Worm (Caenorhabditis elegans) whole organism, early embryonic: ENCODE results near the gene C45G9.11.

Experiments
- B0310.2 ChIP-seq: sonication (generic microtip); optimal IDR thresholded peaks from 2 replicates; lab custom pipeline; 2016; ENCODE audit warnings: mild to moderate bottlenecking, missing genetic modification characterization, missing compliant biosample characterization
- F13C5.2 ChIP-seq: sonication (generic microtip); optimal IDR thresholded peaks from 2 replicates; lab custom pipeline; 2017; ENCODE audit warnings: mild to moderate bottlenecking, missing genetic modification characterization, inconsistent platforms, missing compliant biosample characterization
- aly-1 ChIP-seq: sonication (generic microtip); optimal IDR thresholded peaks from 2 replicates; lab custom pipeline; 2016; ENCODE audit warnings: missing genetic modification characterization, missing compliant biosample characterization
- ama-1 ChIP-seq: fragments of 150-350 bp; optimal IDR thresholded peaks from 2 replicates; lab custom pipeline; 2014
- ceh-13 ChIP-seq: fragments of 200-800 bp; sonication (Bioruptor generic); optimal IDR thresholded peaks from 2 replicates; lab custom pipeline; 2018; ENCODE audit warnings: mild to moderate bottlenecking, missing genetic modification characterization, missing compliant biosample characterization
- ceh-36 ChIP-seq: sonication (generic microtip); optimal IDR thresholded peaks from 2 replicates; lab custom pipeline; 2016; ENCODE audit warnings: missing genetic modification characterization, inconsistent platforms, missing compliant biosample characterization
- ets-7 ChIP-seq: sonication (generic microtip); optimal IDR thresholded peaks from 2 replicates; lab custom pipeline; 2016; ENCODE audit warnings: missing genotype, missing genetic modification characterization, missing compliant biosample characterization
- flt-1 ChIP-seq: fragments of 200-800 bp; sonication (Bioruptor generic); IDR thresholded peaks from 2 replicates; pipeline ENCODE4 v1.3.6; 2022; ENCODE audit warnings: missing genetic modification characterization, missing compliant biosample characterization
- hmbx-1 ChIP-seq: sonication (generic microtip); optimal IDR thresholded peaks from 2 replicates; lab custom pipeline; 2016; ENCODE audit warnings: mild to moderate bottlenecking, missing genetic modification characterization, missing compliant biosample characterization
- hmg-4 ChIP-seq: fragments of 200-800 bp; sonication (Bioruptor generic); optimal IDR thresholded peaks from 2 replicates; lab custom pipeline; 2018; ENCODE audit warnings: mild to moderate bottlenecking, missing genetic modification characterization, missing compliant biosample characterization
- hnd-1 ChIP-seq: sonication (generic microtip); optimal IDR thresholded peaks from 2 replicates; lab custom pipeline; 2016; ENCODE audit warnings: missing genetic modification characterization, missing compliant biosample characterization
- pes-1 ChIP-seq: fragments of 200-800 bp; sonication (Bioruptor generic); IDR thresholded peaks from 2 replicates; pipeline ENCODE4 v1.3.6; 2022; ENCODE audit warnings: missing genetic modification reagents, missing genetic modification characterization, missing compliant biosample characterization
- scrt-1 ChIP-seq: fragments of 200-800 bp; sonication (Bioruptor generic); IDR thresholded peaks from 2 replicates; pipeline ENCODE4 v1.3.6; 2022; ENCODE audit warnings: missing genetic modification characterization, missing compliant biosample characterization
- sea-1 ChIP-seq: fragments of 200-800 bp; sonication (Bioruptor generic); conservative IDR thresholded peaks from 2 replicates; pipeline ENCODE4 v1.3.6; 2022; ENCODE audit warnings: missing genetic modification characterization, missing compliant biosample characterization
- tbx-11 ChIP-seq: fragments of 200-800 bp; sonication (Bioruptor generic); IDR thresholded peaks from 2 replicates; pipeline ENCODE4 v1.3.6; 2022; ENCODE audit warnings: missing genetic modification characterization, missing compliant biosample characterization
- tbx-37 ChIP-seq: fragments of 200-800 bp; sonication (Bioruptor generic); conservative IDR thresholded peaks from 2 replicates; pipeline ENCODE4 v1.3.6; 2022; ENCODE audit warnings: missing genetic modification reagents, missing genetic modification characterization, missing compliant biosample characterization
- tra-4 ChIP-seq: sonication (generic microtip); optimal IDR thresholded peaks from 2 replicates; lab custom pipeline; 2017; ENCODE audit warnings: missing genetic modification characterization, missing compliant biosample characterization

Gene C45G9.11

DNA sequence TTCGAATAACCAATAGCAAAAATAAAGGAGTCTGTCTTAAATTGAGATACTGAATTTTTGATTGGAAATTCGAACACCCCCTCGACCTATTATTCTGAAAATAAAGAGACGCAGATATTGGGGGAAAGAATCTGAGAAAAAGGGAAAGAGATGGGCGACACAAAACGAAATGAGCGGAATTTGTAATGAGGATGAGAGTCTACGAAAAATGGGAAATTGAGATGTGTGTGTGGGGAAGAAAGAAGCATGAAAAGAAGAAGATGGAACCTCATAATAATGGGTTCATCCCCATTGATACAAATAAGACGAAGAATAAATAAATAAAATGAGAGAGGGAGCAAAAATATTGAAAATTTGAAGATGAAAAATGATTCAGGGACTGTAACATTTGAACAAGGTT lies 17.0 kb upstream of the C45G9.11 start, which contains the start of gene cah-1:
TSS of gene cah-1 (minus strand) at position 101 of the 400 bp plus-strand sequence.
- TF ChIP-seq ceh-36 (no peak), flt-1 (GFP tag; lab: Robert Waterston, UW) (no peak), scrt-1 (no peak), tbx-37 (no peak)

DNA sequence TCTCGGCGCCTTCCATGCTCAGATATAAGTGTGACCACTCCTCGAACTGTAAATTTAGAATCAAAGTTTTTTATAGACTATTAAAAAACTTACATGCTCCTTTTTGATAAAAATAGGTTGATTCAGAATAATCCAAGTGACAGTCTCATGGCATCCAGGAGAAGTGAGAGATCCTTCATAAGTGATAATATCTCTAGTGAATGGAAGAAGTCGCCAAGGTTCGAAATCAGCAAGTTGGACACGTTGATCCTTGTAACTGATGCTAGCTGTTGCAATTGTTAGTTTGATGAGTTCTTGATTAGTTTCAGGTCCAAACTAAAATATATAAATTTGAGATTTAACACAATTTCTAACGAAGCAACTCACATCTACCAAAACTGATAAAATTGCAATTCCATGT lies 14.8 kb upstream of the C45G9.11 start:
- no peak for TF ChIP-seq scrt-1
- TF ChIP-seq sea-1 (GFP tag; lab: Robert Waterston, UW): no peak
- TF ChIP-seq pes-1 (GFP tag; lab: Robert Waterston, UW): no peak

DNA sequence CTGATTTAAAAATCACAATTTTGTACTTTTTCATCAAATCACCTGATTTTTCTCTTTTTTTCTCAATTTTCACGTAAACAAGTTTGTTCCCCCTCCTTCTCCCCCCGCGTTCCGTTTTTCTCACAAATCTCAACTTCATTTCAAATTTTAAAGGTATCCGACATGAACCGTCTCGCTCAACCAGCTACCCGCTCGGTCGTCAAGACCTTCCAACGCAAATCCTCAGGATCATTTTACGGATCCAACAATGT lies 13.0 kb upstream of the C45G9.11 start, which contains the start of gene cox-6A:
TSS of gene cox-6A (plus strand) at position 152 of the 251 bp plus-strand sequence.
- TF ChIP-seq ceh-36 (no peak), flt-1 (GFP tag; lab: Robert Waterston, UW) (no peak), F13C5.2 (tag; lab: Kevin White, UChicago) (no peak), tra-4 (tag; lab: Kevin White, UChicago) (no peak), ets-7 (tag; lab: Kevin White, UChicago) (no peak), aly-1 (no peak), scrt-1 (no peak), hmbx-1 (tag; lab: Kevin White, UChicago) (no peak), pes-1 (GFP tag; lab: Robert Waterston, UW) (no peak), B0310.2 (tag; lab: Kevin White, UChicago) (no peak), sea-1 (GFP tag; lab: Robert Waterston, UW) (no peak), tbx-37 (no peak), ceh-13 (GFP tag; lab: Kevin White, UChicago) (no peak), tbx-11 (GFP tag; lab: Robert Waterston, UW) (no peak), hmg-4 (GFP tag; lab: Kevin White, UChicago) (no peak), ama-1 (lab: Kevin White, UChicago) (no peak), hnd-1 (tag; lab: Kevin White, UChicago) (no peak)

DNA sequence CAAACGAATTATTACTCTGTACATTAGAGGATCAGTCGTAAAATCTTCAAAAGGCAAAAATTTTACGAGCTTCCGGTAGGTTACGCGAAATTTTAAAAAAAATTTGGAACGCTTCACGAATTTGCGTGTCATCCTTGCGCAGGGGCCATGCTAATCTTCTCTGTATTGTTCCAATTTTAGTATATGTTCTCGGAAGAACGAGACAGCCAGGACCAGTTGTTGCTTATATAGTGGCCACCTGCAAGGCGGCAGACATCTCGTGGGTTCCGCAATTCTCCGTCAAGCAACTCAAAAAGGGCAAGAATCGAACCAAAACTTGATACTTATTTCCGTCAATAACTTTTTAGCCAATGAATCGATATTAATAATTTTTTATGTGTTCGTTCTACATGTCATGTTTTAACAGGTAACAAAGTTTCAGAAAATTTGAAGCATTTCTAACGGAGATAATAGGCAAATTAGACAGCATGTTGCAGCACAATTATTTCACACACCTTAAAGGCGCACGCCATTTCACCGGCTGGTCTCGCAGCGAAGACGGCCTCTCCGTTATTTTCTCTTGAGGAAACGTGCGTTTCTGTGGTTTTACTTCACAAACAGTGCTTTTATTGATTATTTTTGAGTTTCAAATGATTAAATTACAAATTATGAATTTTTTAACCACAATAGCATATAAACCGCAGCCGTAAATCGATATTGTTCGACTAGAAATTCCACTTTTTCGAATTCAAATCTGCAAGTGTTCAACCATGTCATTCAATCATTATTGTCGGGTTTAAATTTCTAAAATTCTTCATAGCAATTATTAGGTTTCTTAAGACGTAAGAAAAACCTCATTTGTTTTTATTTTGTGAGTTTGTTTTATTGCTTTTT lies 12.4 kb upstream of the C45G9.11 start:
- peak; percentile 65 for TF ChIP-seq hnd-1 (tag; lab: Kevin White, UChicago)
- peak; percentile 84 for TF ChIP-seq hmg-4 (GFP tag; lab: Kevin White, UChicago)
- TF ChIP-seq B0310.2 (tag; lab: Kevin White, UChicago): peak; percentile 74
- TF ChIP-seq hmbx-1 (tag; lab: Kevin White, UChicago): no peak
- no peak for TF ChIP-seq ama-1 (lab: Kevin White, UChicago)
- peak; percentile 24 for TF ChIP-seq ceh-13 (GFP tag; lab: Kevin White, UChicago)
- TF ChIP-seq tbx-37: peak; percentile 65
- no peak for TF ChIP-seq aly-1
- peak; percentile 81 for TF ChIP-seq ceh-36
- TF ChIP-seq sea-1 (GFP tag; lab: Robert Waterston, UW): peak; percentile 90
- TF ChIP-seq pes-1 (GFP tag; lab: Robert Waterston, UW): peak; percentile 85
- peak; percentile 82 for TF ChIP-seq tbx-11 (GFP tag; lab: Robert Waterston, UW)
- TF ChIP-seq scrt-1: peak; percentile 79
- TF ChIP-seq tra-4 (tag; lab: Kevin White, UChicago): peak; percentile 53
- peak; percentile 70 for TF ChIP-seq F13C5.2 (tag; lab: Kevin White, UChicago)
- peak; percentile 75 for TF ChIP-seq flt-1 (GFP tag; lab: Robert Waterston, UW)
- TF ChIP-seq ets-7 (tag; lab: Kevin White, UChicago): peak; percentile 70

DNA sequence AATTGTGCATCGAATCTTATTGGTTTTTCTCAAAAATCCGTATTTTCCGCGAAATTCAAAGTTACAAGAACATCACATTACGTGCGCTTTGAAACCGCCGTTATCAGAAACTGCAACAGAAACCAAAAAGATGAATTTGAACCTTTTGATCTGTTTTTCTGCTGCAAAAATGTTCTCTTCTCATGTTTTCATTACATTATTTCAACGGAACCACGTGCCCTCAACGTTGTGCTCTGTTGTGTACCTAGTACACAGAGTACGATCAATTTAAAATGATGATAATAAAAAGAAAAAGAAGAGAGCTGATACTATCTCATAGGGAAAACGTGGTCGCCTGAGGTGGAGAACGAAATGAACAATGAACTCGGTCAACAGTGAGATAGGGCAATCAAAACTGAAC lies 9.5 kb upstream of the C45G9.11 start:
- TF ChIP-seq hmbx-1 (tag; lab: Kevin White, UChicago) (no peak), sea-1 (GFP tag; lab: Robert Waterston, UW) (no peak), flt-1 (GFP tag; lab: Robert Waterston, UW) (no peak), scrt-1 (no peak), B0310.2 (tag; lab: Kevin White, UChicago) (no peak), ceh-36 (no peak), aly-1 (no peak), hnd-1 (tag; lab: Kevin White, UChicago) (no peak), tbx-11 (GFP tag; lab: Robert Waterston, UW) (no peak)

DNA sequence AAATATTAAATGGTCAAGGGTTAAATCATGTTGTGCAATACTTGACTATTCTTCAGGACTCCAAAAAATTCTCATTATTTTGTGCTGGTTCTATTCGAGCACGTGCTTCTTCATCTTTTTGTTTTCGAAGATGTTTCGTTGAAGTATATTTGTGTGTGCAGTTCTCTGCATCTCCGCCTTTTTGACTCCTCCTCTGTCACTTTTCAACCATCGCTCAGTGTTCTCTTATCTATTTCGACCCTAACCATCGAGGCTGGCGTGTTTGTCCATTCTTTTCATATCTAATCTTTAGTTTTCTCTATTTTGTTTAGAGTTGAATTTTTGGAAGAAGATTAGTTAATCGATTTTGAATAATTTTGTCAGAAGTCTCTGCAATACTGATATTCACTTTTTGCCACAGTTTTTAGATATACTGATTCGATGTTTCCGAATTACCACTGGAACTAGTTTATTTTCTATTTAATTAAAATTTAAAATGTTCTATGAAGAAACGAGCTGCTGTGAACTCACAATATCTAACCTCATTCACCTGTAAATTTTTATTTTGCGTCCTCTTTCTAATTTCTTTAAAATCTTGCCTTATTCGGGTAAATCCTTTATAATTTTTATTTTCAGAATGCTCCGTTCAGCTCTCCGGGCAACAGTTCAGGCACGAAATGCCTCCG lies 8.8 kb upstream of the C45G9.11 start, which contains the start of gene alh-1:
TSS of gene alh-1 (plus strand) at position 615 of the 665 bp plus-strand sequence.
- TF ChIP-seq B0310.2 (tag; lab: Kevin White, UChicago): no peak
- no peak for TF ChIP-seq hmbx-1 (tag; lab: Kevin White, UChicago)
- no peak for TF ChIP-seq hnd-1 (tag; lab: Kevin White, UChicago)
- no peak for TF ChIP-seq tra-4 (tag; lab: Kevin White, UChicago)
- no peak for TF ChIP-seq sea-1 (GFP tag; lab: Robert Waterston, UW)
- no peak for TF ChIP-seq ceh-36
- no peak for TF ChIP-seq ets-7 (tag; lab: Kevin White, UChicago)
- TF ChIP-seq flt-1 (GFP tag; lab: Robert Waterston, UW): no peak
- no peak for TF ChIP-seq tbx-11 (GFP tag; lab: Robert Waterston, UW)
- no peak for TF ChIP-seq pes-1 (GFP tag; lab: Robert Waterston, UW)
- no peak for TF ChIP-seq ceh-13 (GFP tag; lab: Kevin White, UChicago)
- no peak for TF ChIP-seq ama-1 (lab: Kevin White, UChicago)
- TF ChIP-seq scrt-1: no peak
- TF ChIP-seq F13C5.2 (tag; lab: Kevin White, UChicago): no peak
- no peak for TF ChIP-seq tbx-37
- no peak for TF ChIP-seq aly-1
- TF ChIP-seq hmg-4 (GFP tag; lab: Kevin White, UChicago): no peak

DNA sequence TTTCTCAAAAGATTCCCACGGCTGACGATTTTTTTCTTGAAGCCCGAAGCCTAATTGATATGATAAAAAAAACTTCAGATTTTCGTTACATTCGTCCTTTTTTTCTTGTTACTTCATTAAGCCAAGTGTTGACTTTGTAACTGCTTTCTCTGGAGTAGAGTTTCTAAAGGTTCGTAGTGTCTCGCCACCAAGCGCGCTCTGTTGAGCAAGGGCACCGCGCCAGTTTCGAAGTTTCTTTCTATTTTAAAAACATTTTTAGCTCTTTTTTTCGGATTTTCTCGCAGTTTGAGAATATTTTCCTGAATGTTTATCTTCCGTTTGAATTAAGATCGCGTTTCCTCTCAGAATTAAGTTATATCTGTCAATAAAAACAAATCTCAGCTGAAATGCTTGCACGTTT lies 8.0 kb upstream of the C45G9.11 start:
- TF ChIP-seq tra-4 (tag; lab: Kevin White, UChicago): no peak
- TF ChIP-seq flt-1 (GFP tag; lab: Robert Waterston, UW): no peak
- no peak for TF ChIP-seq tbx-37
- no peak for TF ChIP-seq tbx-11 (GFP tag; lab: Robert Waterston, UW)
- TF ChIP-seq ama-1 (lab: Kevin White, UChicago): no peak
- TF ChIP-seq F13C5.2 (tag; lab: Kevin White, UChicago): no peak
- no peak for TF ChIP-seq ceh-36
- no peak for TF ChIP-seq pes-1 (GFP tag; lab: Robert Waterston, UW)
- no peak for TF ChIP-seq ceh-13 (GFP tag; lab: Kevin White, UChicago)
- no peak for TF ChIP-seq hmg-4 (GFP tag; lab: Kevin White, UChicago)
- TF ChIP-seq aly-1: no peak
- no peak for TF ChIP-seq B0310.2 (tag; lab: Kevin White, UChicago)
- TF ChIP-seq hnd-1 (tag; lab: Kevin White, UChicago): no peak
- no peak for TF ChIP-seq sea-1 (GFP tag; lab: Robert Waterston, UW)
- no peak for TF ChIP-seq ets-7 (tag; lab: Kevin White, UChicago)
- TF ChIP-seq hmbx-1 (tag; lab: Kevin White, UChicago): no peak
